Worm (Caenorhabditis elegans) whole organism, L3 larva: ENCODE measurements around the gene gpr-1.

ENCODE experiments used
- ama-1 ChIP-seq: fragments of 150-350 bp; optimal IDR thresholded peaks from 2 replicates; lab custom pipeline; 2018
- mdl-1 ChIP-seq: fragments of 150-350 bp; optimal IDR thresholded peaks from 2 replicates; lab custom pipeline; 2014; ENCODE audit warnings: missing biosample characterization, missing genetic modification characterization
- nhr-23 ChIP-seq: fragments of 150-350 bp; optimal IDR thresholded peaks from 2 replicates; lab custom pipeline; 2014; ENCODE audit warnings: missing biosample characterization, missing genetic modification reagents, missing genetic modification characterization
- nhr-77 ChIP-seq: fragments of 150-350 bp; optimal IDR thresholded peaks from 2 replicates; lab custom pipeline; 2014; ENCODE audit warnings: missing biosample characterization, missing genetic modification characterization
- sea-2 ChIP-seq: fragments of 150-350 bp; sonication (generic microtip); optimal IDR thresholded peaks from 4 replicates; lab custom pipeline; 2014; ENCODE audit warnings: missing biosample characterization, missing genetic modification reagents, missing genetic modification characterization

- TF ChIP-seq ama-1 (lab: Kevin White, UChicago), result no peak
- no peak for TF ChIP-seq sea-2 (GFP tag; lab: Kevin White, UChicago)
- no peak for TF ChIP-seq nhr-23
- TF ChIP-seq nhr-77 (tag; lab: Kevin White, UChicago), result no peak
- TF ChIP-seq mdl-1 (tag; lab: Kevin White, UChicago), result no peak
Observed at ce11 chrIII:8622435-8622834, 6.3 kb upstream of the gpr-1 start, which contains the start of gene ceh-16.
